Worm (Caenorhabditis elegans): Measurements from ENCODE around the gene C16A11.5.

- no peak for TF ChIP-seq him-1 (tag; optimal IDR thresholded peaks at IDR 0.05)
- TF ChIP-seq W03F9.2 (tag; optimal IDR thresholded peaks at IDR 0.05), result no peak
- no peak for TF ChIP-seq dao-5 (tag; optimal IDR thresholded peaks at IDR 0.05)
Observed at ce11 chrII:4219062-4219461, 4.0 kb upstream of the C16A11.5 start, which contains the start of gene F31D5.1.

All from whole organism, L4/young adult.